Fruit fly (Drosophila melanogaster) whole organism, embryonic: Measurements from ENCODE around the gene Bub1.

Source experiments
- ATbp ChIP-seq: fragments of 200-800 bp; sonication (Bioruptor generic); optimal IDR thresholded peaks from 2 replicates; lab custom pipeline; 2017; ENCODE audit warnings: missing biosample characterization, mild to moderate bottlenecking, missing genetic modification characterization, missing genetic modification reagents
- Adf1 ChIP-seq: fragments of 200-800 bp; sonication (Bioruptor generic); IDR thresholded peaks from 2 replicates; pipeline ENCODE4 v1.3.6; 2022; ENCODE audit warnings: missing biosample characterization, missing genetic modification characterization
- Awh ChIP-seq: fragments of 200-800 bp; sonication (Bioruptor generic); IDR thresholded peaks from 2 replicates; pipeline ENCODE4, ENCODE4 v1.3.6; 2022; ENCODE audit warnings: missing biosample characterization, missing genetic modification characterization
- CG12219 ChIP-seq: fragments of 200-800 bp; sonication (Bioruptor generic); optimal IDR thresholded peaks from 3 replicates; lab custom pipeline; 2018; ENCODE audit warnings: missing biosample characterization, mild to moderate bottlenecking, missing genetic modification characterization
- CG12659 ChIP-seq: fragments of 200-800 bp; sonication (Bioruptor generic); optimal IDR thresholded peaks from 3 replicates; lab custom pipeline; 2017; ENCODE audit warnings: mild to moderate bottlenecking, missing biosample characterization, missing genetic modification reagents, missing genetic modification characterization
- CG13123 ChIP-seq: fragments of 200-800 bp; sonication (Bioruptor generic); optimal IDR thresholded peaks from 2 replicates; lab custom pipeline; 2016; ENCODE audit warnings: missing biosample characterization, missing genetic modification characterization
- CG14441 ChIP-seq: fragments of 200-800 bp; sonication (Bioruptor generic); IDR thresholded peaks from 2 replicates; pipeline ENCODE4 v1.3.6; 2022; ENCODE audit warnings: missing biosample characterization, missing genetic modification characterization
- CG1602 ChIP-seq: fragments of 200-800 bp; sonication (Bioruptor generic); optimal IDR thresholded peaks from 3 replicates; lab custom pipeline; 2016; ENCODE audit warnings: missing biosample characterization, missing genetic modification characterization
- CG17361 ChIP-seq: fragments of 200-800 bp; sonication (Bioruptor generic); IDR thresholded peaks from 3 replicates; pipeline ENCODE4 v1.3.6; 2022; ENCODE audit warnings: missing biosample characterization, missing genetic modification characterization
- CG1792 ChIP-seq: fragments of 200-800 bp; sonication (Bioruptor generic); optimal IDR thresholded peaks from 2 replicates; lab custom pipeline; 2016; ENCODE audit warnings: missing biosample characterization, missing genetic modification characterization
- CG1832 ChIP-seq: fragments of 200-800 bp; sonication (Bioruptor generic); optimal IDR thresholded peaks from 2 replicates; lab custom pipeline; 2017; ENCODE audit warnings: missing biosample characterization, mild to moderate bottlenecking, missing genetic modification characterization, inconsistent platforms
- CG3065 ChIP-seq: fragments of 200-800 bp; sonication (Bioruptor generic); optimal IDR thresholded peaks from 2 replicates; lab custom pipeline; 2016; ENCODE audit warnings: missing biosample characterization, missing genetic modification characterization
- CG3995 ChIP-seq: fragments of 200-800 bp; sonication (Bioruptor generic); optimal IDR thresholded peaks from 3 replicates; lab custom pipeline; 2016; ENCODE audit warnings: missing biosample characterization, missing genetic modification characterization
- CG7357 ChIP-seq: fragments of 200-800 bp; sonication (Bioruptor generic); IDR thresholded peaks from 3 replicates; pipeline ENCODE4 v1.3.6; 2022; ENCODE audit warnings: missing biosample characterization, missing genetic modification characterization
- CG7987 ChIP-seq: fragments of 200-800 bp; sonication (Bioruptor generic); optimal IDR thresholded peaks from 2 replicates; lab custom pipeline; 2018; ENCODE audit warnings: missing biosample characterization, mild to moderate bottlenecking, missing genetic modification characterization, moderate library complexity
- CG8290 ChIP-seq, 3 experiments: fragments of 200-800 bp; sonication (Bioruptor generic); optimal IDR thresholded peaks; 2 replicates each; lab custom pipeline; 2016 to 2019; ENCODE audit warnings: missing biosample characterization in 3 of 3, missing genetic modification characterization in 3 of 3, mild to moderate bottlenecking in 2 of 3, moderate library complexity in 1 of 3
- CG8359 ChIP-seq: fragments of 200-800 bp; sonication (Bioruptor generic); optimal IDR thresholded peaks from 2 replicates; lab custom pipeline; 2017; ENCODE audit warnings: missing biosample characterization, mild to moderate bottlenecking, missing genetic modification characterization, borderline replicate concordance
- CG9797 ChIP-seq: fragments of 200-800 bp; sonication (Bioruptor generic); optimal IDR thresholded peaks from 3 replicates; lab custom pipeline; 2018; ENCODE audit warnings: missing biosample characterization, mild to moderate bottlenecking, missing genetic modification characterization
- Doc3 ChIP-seq: fragments of 200-800 bp; sonication (Bioruptor generic); IDR thresholded peaks from 3 replicates; pipeline ENCODE4 v1.3.6; 2022; ENCODE audit warnings: missing biosample characterization, missing genetic modification characterization; ENCODE audit not compliant: partially characterized antibody
- E2f1 ChIP-seq: fragments of 200-800 bp; sonication (Bioruptor generic); IDR thresholded peaks from 2 replicates; pipeline ENCODE4 v1.3.6; 2022; ENCODE audit warnings: missing biosample characterization, missing genetic modification characterization
- HLH3B ChIP-seq: fragments of 200-800 bp; sonication (Bioruptor generic); IDR thresholded peaks from 2 replicates; pipeline ENCODE4 v1.3.6; 2022; ENCODE audit warnings: missing biosample characterization, missing genetic modification characterization
- Hey ChIP-seq: fragments of 200-800 bp; sonication (Bioruptor generic); optimal IDR thresholded peaks from 3 replicates; lab custom pipeline; 2018; ENCODE audit warnings: missing biosample characterization, mild to moderate bottlenecking, missing genetic modification characterization
- MTF-1 ChIP-seq: fragments of 200-800 bp; sonication (Bioruptor generic); optimal IDR thresholded peaks from 2 replicates; lab custom pipeline; 2018; ENCODE audit warnings: missing biosample characterization, mild to moderate bottlenecking, missing genetic modification characterization, borderline replicate concordance
- Pdp1 ChIP-seq, 2 experiments: fragments of 200-800 bp; sonication (Bioruptor generic); optimal IDR thresholded peaks; 3 replicates each; lab custom pipeline; 2016; ENCODE audit warnings: missing biosample characterization in 2 of 2, missing genetic modification characterization in 2 of 2, mild to moderate bottlenecking in 1 of 2, moderate library complexity in 1 of 2
- Rfx ChIP-seq: fragments of 200-800 bp; sonication (Bioruptor generic); IDR thresholded peaks from 2 replicates; pipeline ENCODE4 v1.3.6; 2022; ENCODE audit warnings: missing biosample characterization, missing genetic modification characterization
- YL-1 ChIP-seq: fragments of 200-800 bp; sonication (Bioruptor generic); optimal IDR thresholded peaks from 3 replicates; lab custom pipeline; 2017; ENCODE audit warnings: missing biosample characterization, mild to moderate bottlenecking, missing genetic modification characterization
- chinmo ChIP-seq: fragments of 200-800 bp; sonication (Bioruptor generic); IDR thresholded peaks from 4 replicates; pipeline ENCODE4 v1.3.6; 2022; ENCODE audit warnings: missing biosample characterization, missing genetic modification characterization; ENCODE audit not compliant: partially characterized antibody
- chm ChIP-seq: fragments of 200-800 bp; sonication (Bioruptor generic); IDR thresholded peaks from 2 replicates; pipeline ENCODE4 v1.3.6; 2022; ENCODE audit warnings: missing biosample characterization, missing genetic modification characterization
- chn ChIP-seq: fragments of 200-800 bp; sonication (Bioruptor generic); optimal IDR thresholded peaks from 2 replicates; lab custom pipeline; 2016; ENCODE audit warnings: missing biosample characterization, missing genetic modification characterization
- cwo ChIP-seq: fragments of 200-800 bp; sonication (Bioruptor generic); optimal IDR thresholded peaks from 3 replicates; lab custom pipeline; 2017; ENCODE audit warnings: missing biosample characterization, missing genetic modification characterization, mild to moderate bottlenecking, moderate library complexity, missing genetic modification reagents
- dm ChIP-seq: fragments of 200-800 bp; sonication (Bioruptor generic); optimal IDR thresholded peaks from 3 replicates; lab custom pipeline; 2016; ENCODE audit warnings: missing biosample characterization, missing genetic modification characterization
- exex ChIP-seq: fragments of 200-800 bp; sonication (Bioruptor generic); optimal IDR thresholded peaks from 4 replicates; lab custom pipeline; 2018; ENCODE audit warnings: missing biosample characterization, mild to moderate bottlenecking, missing genetic modification characterization, moderate library complexity
- fd96Cb ChIP-seq: fragments of 200-800 bp; sonication (Bioruptor generic); optimal IDR thresholded peaks from 2 replicates; lab custom pipeline; 2018; ENCODE audit warnings: missing biosample characterization, mild to moderate bottlenecking, missing genetic modification characterization, moderate library complexity
- gro ChIP-seq: fragments of 200-800 bp; sonication (Bioruptor generic); optimal IDR thresholded peaks from 2 replicates; lab custom pipeline; 2016; ENCODE audit warnings: missing biosample characterization, missing genetic modification characterization
- lab ChIP-seq: fragments of 200-800 bp; sonication (Bioruptor generic); optimal IDR thresholded peaks from 3 replicates; lab custom pipeline; 2017; ENCODE audit warnings: missing biosample characterization, missing genetic modification characterization, mild to moderate bottlenecking, moderate library complexity, missing genetic modification reagents
- lola ChIP-seq, 3 experiments: fragments of >200 bp in 2 of 3; fragments of 200-800 bp in 1 of 3; sonication (Bioruptor generic) in 1 of 3; optimal IDR thresholded peaks; 2 replicates each; lab custom pipeline; 2017 to 2019; ENCODE audit warnings: missing biosample characterization in 3 of 3, missing genetic modification characterization in 3 of 3, mild to moderate bottlenecking in 1 of 3, moderate library complexity in 1 of 3
- mam ChIP-seq: fragments of 200-800 bp; sonication (Bioruptor generic); optimal IDR thresholded peaks from 3 replicates; lab custom pipeline; 2016; ENCODE audit warnings: missing biosample characterization, missing genetic modification characterization
- mirr ChIP-seq: fragments of 200-800 bp; sonication (Bioruptor generic); optimal IDR thresholded peaks from 3 replicates; lab custom pipeline; 2018; ENCODE audit warnings: missing biosample characterization, mild to moderate bottlenecking, missing genetic modification characterization
- mld ChIP-seq: fragments of 200-800 bp; sonication (Bioruptor generic); IDR thresholded peaks from 3 replicates; pipeline ENCODE4 v1.3.6; 2022; ENCODE audit warnings: missing biosample characterization, missing genetic modification characterization; ENCODE audit not compliant: partially characterized antibody
- sna ChIP-seq: fragments of 200-800 bp; sonication (Bioruptor generic); IDR thresholded peaks from 2 replicates; pipeline ENCODE4 v1.3.6; 2022; ENCODE audit warnings: missing biosample characterization, missing genetic modification characterization; ENCODE audit not compliant: partially characterized antibody
- so ChIP-seq: fragments of 200-800 bp; sonication (Bioruptor generic); IDR thresholded peaks from 3 replicates; pipeline ENCODE4 v1.3.6; 2022; ENCODE audit warnings: missing biosample characterization, missing genetic modification characterization
- sug ChIP-seq: fragments of 200-800 bp; optimal IDR thresholded peaks from 2 replicates; lab custom pipeline; 2019; ENCODE audit warnings: missing biosample characterization, mild to moderate bottlenecking, missing genetic modification characterization, moderate library complexity
- tll ChIP-seq, 2 experiments: fragments of 200-800 bp in 1 of 2; fragments of >200 bp in 1 of 2; sonication (Bioruptor generic) in 1 of 2; optimal IDR thresholded peaks; 2 replicates each; lab custom pipeline; 2017 to 2019; ENCODE audit warnings: missing biosample characterization in 2 of 2, missing genetic modification characterization in 2 of 2, mild to moderate bottlenecking in 1 of 2, moderate library complexity in 1 of 2
- vnd ChIP-seq: fragments of 200-800 bp; sonication (Bioruptor generic); IDR thresholded peaks from 3 replicates; pipeline ENCODE4 v1.3.6; 2022; ENCODE audit warnings: missing biosample characterization, missing genetic modification characterization; ENCODE audit not compliant: partially characterized antibody

Bub1 gene

DNA sequence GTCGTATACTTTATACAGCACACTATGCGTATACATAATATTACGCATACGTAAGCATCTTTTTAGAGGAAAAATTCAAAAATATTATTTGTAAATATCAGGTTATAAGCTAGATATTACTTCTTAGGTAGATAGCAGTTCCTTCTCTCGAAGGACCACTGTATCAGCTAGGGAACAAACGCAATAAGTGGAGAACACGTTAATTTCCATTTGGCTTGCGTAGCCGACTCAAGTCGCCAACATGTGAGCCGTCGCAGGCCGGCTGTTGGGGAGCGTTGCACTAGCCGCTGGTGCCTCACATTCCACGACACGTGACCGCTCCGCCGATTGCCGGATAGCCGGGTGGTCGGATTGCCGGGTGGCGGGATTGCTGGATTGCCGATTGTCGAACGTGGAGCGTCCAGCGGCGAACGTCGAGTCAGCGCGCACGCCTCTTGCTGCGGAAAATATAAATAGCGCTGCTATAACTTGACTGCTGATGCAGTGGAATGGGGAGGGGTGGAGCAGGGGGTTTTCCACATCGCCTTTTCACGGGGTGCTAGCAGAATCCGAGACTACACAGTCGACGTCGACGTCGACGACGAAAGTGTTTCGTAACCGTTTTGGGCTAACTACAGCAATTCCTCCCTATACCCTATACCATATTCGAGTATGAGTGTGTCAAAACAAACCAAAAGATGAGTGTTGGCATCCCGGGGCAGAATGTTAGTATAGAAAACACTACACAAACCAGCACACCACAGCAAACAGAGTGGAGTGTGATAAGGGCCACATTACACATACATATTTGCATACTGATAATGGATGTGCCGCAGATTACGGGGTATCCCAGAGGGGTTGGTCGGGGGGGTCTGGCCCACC is 24.6 kb downstream of the Bub1 start (continued):
- TF ChIP-seq Awh (GFP tag; lab: Robert Waterston, UW) (peak; percentile 45; the same call in 1 of the 2 replicates), gro (GFP tag; lab: Kevin White, UChicago) (no peak), chm (GFP tag; lab: Robert Waterston, UW) (no peak), Adf1 (GFP tag; lab: Robert Waterston, UW) (peak; percentile 61), CG1832 (GFP tag; lab: Kevin White, UChicago) (no peak), Doc3 (GFP tag; lab: Robert Waterston, UW) (no peak), CG12219 (GFP tag; lab: Kevin White, UChicago) (no peak), CG9797 (no peak), CG12659 (GFP tag; lab: Kevin White, UChicago) (no peak), mld (no peak), CG7987 (GFP tag; lab: Kevin White, UChicago) (peak; percentile 72), tll (GFP tag; optimal IDR thresholded peaks at IDR 0.05; lab: Kevin White, UChicago) (no peak), sna (GFP tag; lab: Robert Waterston, UW) (no peak), chn (GFP tag; lab: Kevin White, UChicago) (no peak), CG13123 (GFP tag; lab: Kevin White, UChicago) (no peak), Pdp1 (GFP tag; optimal IDR thresholded peaks at IDR 0.05; lab: Kevin White, UChicago) (peak in 1 of 2 experiments; percentile 64), cwo (GFP tag; lab: Kevin White, UChicago) (peak; percentile 82), mam (GFP tag; lab: Kevin White, UChicago) (no peak), E2f1 (GFP tag; lab: Robert Waterston, UW) (0 out of 2 replicates have a peak, but pooled peaks have one; percentile 5), CG17361 (peak; percentile 26; the same call in 1 of the 3 replicates), lola (GFP tag; optimal IDR thresholded peaks at IDR 0.05; lab: Kevin White, UChicago) (peak in 1 of 3 experiments; percentile 5), so (no peak)

DNA sequence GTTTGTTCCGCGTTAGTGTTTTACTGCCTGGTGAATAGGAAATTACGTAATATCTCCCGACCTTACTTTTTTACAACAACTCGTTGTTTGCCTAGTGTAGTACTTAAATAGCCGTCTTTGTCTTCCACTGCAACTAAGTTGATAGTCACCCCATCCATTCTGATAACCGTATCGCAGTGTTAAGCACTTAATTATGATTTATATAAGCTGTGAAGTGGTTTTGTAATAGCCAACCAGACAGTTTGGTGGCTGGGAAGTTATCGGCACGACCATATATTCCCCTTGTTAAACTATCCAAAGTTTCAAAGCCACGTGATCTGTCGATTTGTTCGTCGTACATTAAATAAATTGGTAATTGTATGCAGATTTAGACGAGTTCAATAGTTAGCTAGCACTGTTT is 25.7 kb downstream of the Bub1 start:
- TF ChIP-seq CG1602 (no peak), CG14441 (GFP tag; lab: Robert Waterston, UW) (no peak), Hey (tag; lab: Kevin White, UChicago) (peak; percentile 2), YL-1 (GFP tag; lab: Kevin White, UChicago) (no peak), Pdp1 (GFP tag; optimal IDR thresholded peaks at IDR 0.05; lab: Kevin White, UChicago) (peak in 1 of 2 experiments; percentile 88), chm (GFP tag; lab: Robert Waterston, UW) (no peak), mirr (GFP tag; lab: Kevin White, UChicago) (peak; percentile 46), dm (GFP tag; lab: Kevin White, UChicago) (no peak), HLH3B (GFP tag; lab: Robert Waterston, UW) (no peak), CG3995 (GFP tag; lab: Kevin White, UChicago) (no peak), exex (tag; lab: Kevin White, UChicago) (peak; percentile 81), CG8290 (GFP tag; optimal IDR thresholded peaks at IDR 0.05; lab: Kevin White, UChicago) (no peak), CG8290 (tag; optimal IDR thresholded peaks at IDR 0.05; lab: Kevin White, UChicago) (peak in 1 of 2 experiments; percentile 10), CG3065 (GFP tag; lab: Kevin White, UChicago) (no peak), CG7357 (GFP tag; lab: Robert Waterston, UW) (no peak), Rfx (GFP tag; lab: Robert Waterston, UW) (no peak), CG8359 (no peak), fd96Cb (tag; lab: Kevin White, UChicago) (no peak), chinmo (0 out of 4 replicates have a peak, but pooled peaks have one; percentile 12), CG1792 (GFP tag; lab: Kevin White, UChicago) (no peak), vnd (GFP tag; lab: Robert Waterston, UW) (0 out of 3 replicates have a peak, but pooled peaks have one; percentile 29), lab (GFP tag; lab: Kevin White, UChicago) (peak; percentile 24), MTF-1 (GFP tag; lab: Kevin White, UChicago) (no peak), sug (tag; lab: Kevin White, UChicago) (peak; percentile 29), ATbp (GFP tag; lab: Kevin White, UChicago) (no peak)
- TF ChIP-seq, all 482 proteins: peak for 9
